Worm (Caenorhabditis elegans) whole organism, L4 larva: ENCODE results near the gene lntl-1.

Source experiments
- F49E8.2 ChIP-seq: sonication (generic microtip); optimal IDR thresholded peaks from 2 replicates; lab custom pipeline; 2016; ENCODE audit warnings: missing compliant biosample characterization, mild to moderate bottlenecking, missing genetic modification characterization, borderline replicate concordance
- dmd-6 ChIP-seq: fragments of 200-800 bp; sonication (Bioruptor generic); IDR thresholded peaks from 2 replicates; pipeline ENCODE4 v1.3.6; 2022; ENCODE audit warnings: missing genetic modification reagents, missing genetic modification characterization, missing compliant biosample characterization
- madf-9 ChIP-seq: fragments of 200-800 bp; sonication (Bioruptor generic); conservative IDR thresholded peaks from 2 replicates; pipeline ENCODE4 v1.3.6; 2022; ENCODE audit warnings: missing genetic modification reagents, missing genetic modification characterization, missing compliant biosample characterization
- mep-1 ChIP-seq: fragments of 150-350 bp; sonication (generic microtip); optimal IDR thresholded peaks from 3 replicates; lab custom pipeline; 2014; ENCODE audit warnings: missing biosample characterization, missing genetic modification characterization
- nhr-76 ChIP-seq: fragments of 150-350 bp; optimal IDR thresholded peaks from 2 replicates; lab custom pipeline; 2014; ENCODE audit warnings: missing biosample characterization, missing genetic modification characterization
- rbr-2 ChIP-seq: sonication (generic microtip); optimal IDR thresholded peaks from 2 replicates; lab custom pipeline; 2016; ENCODE audit warnings: missing genotype, missing genetic modification characterization, missing compliant biosample characterization
- unc-39 ChIP-seq: sonication (generic microtip); optimal IDR thresholded peaks from 2 replicates; lab custom pipeline; 2017; ENCODE audit warnings: missing biosample characterization, missing genetic modification characterization
- zag-1 ChIP-seq: fragments of 150-350 bp; optimal IDR thresholded peaks from 2 replicates; lab custom pipeline; 2014; ENCODE audit warnings: missing biosample characterization, missing genetic modification characterization
- zfp-3 ChIP-seq: fragments of 200-800 bp; sonication (Bioruptor generic); conservative IDR thresholded peaks from 2 replicates; pipeline ENCODE4 v1.3.6; 2022; ENCODE audit warnings: missing genetic modification reagents, missing genetic modification characterization, missing compliant biosample characterization
- ztf-7 ChIP-seq: fragments of 150-350 bp; optimal IDR thresholded peaks from 2 replicates; lab custom pipeline; 2014; ENCODE audit warnings: missing biosample characterization, missing genetic modification characterization

ce11 chrIV:5752704-5753103 lies 54.2 kb downstream of the lntl-1 start:
- no peak for TF ChIP-seq unc-39
- TF ChIP-seq mep-1 (tag; lab: Kevin White, UChicago), result no peak
- TF ChIP-seq dmd-6 (GFP tag; lab: Robert Waterston, UW), result no peak
- TF ChIP-seq rbr-2 (tag; lab: Kevin White, UChicago), result no peak
- TF ChIP-seq zfp-3 (GFP tag; lab: Robert Waterston, UW), result no peak
- no peak for TF ChIP-seq F49E8.2 (tag; lab: Kevin White, UChicago)
- TF ChIP-seq zag-1 (tag; lab: Kevin White, UChicago), result no peak
- TF ChIP-seq ztf-7 (tag; lab: Kevin White, UChicago), result no peak
- TF ChIP-seq nhr-76 (tag; lab: Kevin White, UChicago), result no peak
- no peak for TF ChIP-seq madf-9 (GFP tag; lab: Robert Waterston, UW)
